Fruit fly (Drosophila melanogaster): ENCODE data around the gene Doc2.

The Doc2 gene

DNA sequence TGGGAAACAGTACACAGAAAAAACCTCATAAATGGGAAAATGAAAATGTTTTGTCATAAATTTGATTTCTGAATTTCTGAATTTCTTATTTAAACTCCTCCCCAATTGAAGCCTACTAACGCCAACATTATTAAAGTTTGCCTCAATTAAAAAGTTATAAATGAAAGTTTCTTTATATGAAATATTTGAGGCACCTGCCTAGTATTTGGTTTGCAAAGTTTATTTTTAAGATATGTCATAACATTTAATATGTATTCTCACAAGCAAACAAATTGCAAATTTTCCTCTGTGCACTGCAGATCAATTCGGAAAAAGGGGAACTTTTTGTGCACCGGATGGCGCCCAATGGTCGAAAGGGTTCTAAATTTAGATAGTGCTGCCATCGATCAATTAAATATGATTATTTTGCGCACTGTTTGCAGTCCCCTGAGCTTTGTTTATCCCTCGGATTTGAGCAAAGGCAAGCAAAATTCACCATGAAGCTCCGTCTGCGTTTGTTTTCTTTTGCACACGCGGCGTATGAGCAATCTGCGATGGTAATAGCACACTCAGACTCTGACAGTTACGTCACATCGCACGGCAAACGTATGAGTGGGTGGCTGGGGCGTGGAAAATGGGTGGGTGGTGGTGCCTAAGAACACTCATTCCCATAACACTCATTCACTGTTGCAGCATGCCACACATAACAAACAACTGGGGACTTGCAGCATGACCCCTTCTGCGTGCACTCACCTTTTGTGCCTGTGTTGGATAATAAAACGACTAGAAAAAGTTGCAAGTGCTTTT, 46.1 kb upstream of the Doc2 start (continued):
- TF ChIP-seq psq (GFP tag; optimal IDR thresholded peaks at IDR 0.05), result no peak
- no peak for TF ChIP-seq brk (GFP tag; optimal IDR thresholded peaks at IDR 0.05)
- no peak for TF ChIP-seq Dfd (GFP tag; optimal IDR thresholded peaks at IDR 0.05)

DNA sequence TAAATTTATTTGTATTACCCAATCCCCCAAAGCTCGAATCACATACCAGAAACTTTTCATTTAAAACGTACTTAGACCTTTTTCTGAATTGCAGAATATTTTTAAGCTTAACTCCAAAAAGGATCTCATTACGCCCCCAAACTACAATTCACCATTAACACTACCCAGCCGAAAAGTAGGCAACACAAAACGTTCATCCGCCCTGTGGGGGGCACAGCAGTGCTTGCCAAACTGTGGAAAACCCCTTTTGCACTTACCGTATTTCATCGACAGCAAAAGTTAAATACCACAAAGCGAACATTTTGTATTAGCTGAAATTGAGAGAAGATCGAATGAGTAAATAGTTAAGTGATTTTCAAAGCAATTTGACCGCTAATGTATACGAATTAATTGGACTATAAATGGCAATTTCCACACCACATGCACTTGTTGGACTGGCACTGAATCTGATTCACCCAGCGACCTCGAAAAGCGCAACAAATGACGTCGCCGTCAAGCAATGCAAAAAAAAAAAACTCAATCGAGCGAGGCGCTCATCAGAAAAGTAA, 45.2 kb upstream of the Doc2 start:
- TF ChIP-seq Rel (GFP tag; optimal IDR thresholded peaks at IDR 0.05) (no peak), Rel (tag; optimal IDR thresholded peaks at IDR 0.05) (peak; percentile 53), fru (GFP tag; optimal IDR thresholded peaks at IDR 0.05) (no peak), Myc (optimal IDR thresholded peaks at IDR 0.05) (peak; percentile 77)

DNA sequence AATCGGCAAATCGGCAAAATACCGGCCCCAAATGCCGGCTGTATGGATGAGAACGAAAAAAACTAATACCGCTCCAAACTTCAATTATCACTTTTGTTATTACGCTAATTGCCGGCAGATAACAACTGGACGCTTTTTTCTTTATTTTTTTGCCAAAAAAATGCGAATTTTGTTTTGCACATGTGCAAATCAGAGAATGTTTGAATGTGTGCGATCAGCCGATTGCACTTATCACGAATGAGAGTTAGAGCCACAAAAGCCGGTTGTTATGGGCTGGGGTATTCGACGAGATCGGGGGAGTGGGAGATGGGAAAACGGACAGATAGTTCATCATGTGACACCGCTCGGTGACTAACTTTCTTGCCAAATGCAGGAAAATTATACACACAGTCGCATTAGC, 44.6 kb upstream of the Doc2 start:
- TF ChIP-seq CrebA (GFP tag; optimal IDR thresholded peaks at IDR 0.05; ENCODE audit: borderline replicate concordance) (peak; percentile 16), Abd-B (GFP tag; optimal IDR thresholded peaks at IDR 0.05) (no peak)

dm6 chr3L:9062816-9063215, 43.8 kb upstream of the Doc2 start:
- no peak for TF ChIP-seq woc (GFP tag; optimal IDR thresholded peaks at IDR 0.05)
- no peak for TF ChIP-seq Abd-B (GFP tag; optimal IDR thresholded peaks at IDR 0.05)
- no peak for TF ChIP-seq rgr (GFP tag; optimal IDR thresholded peaks at IDR 0.05)
- TF ChIP-seq OdsH (GFP tag; optimal IDR thresholded peaks at IDR 0.05), result no peak
- no peak for TF ChIP-seq dmrt93B (GFP tag; optimal IDR thresholded peaks at IDR 0.05)
- TF ChIP-seq br (GFP tag; optimal IDR thresholded peaks at IDR 0.05), result no peak
- TF ChIP-seq fru (GFP tag; optimal IDR thresholded peaks at IDR 0.05), result no peak
- TF ChIP-seq psq (GFP tag; optimal IDR thresholded peaks at IDR 0.05), result no peak
- no peak for TF ChIP-seq jim (GFP tag; optimal IDR thresholded peaks at IDR 0.05)

DNA sequence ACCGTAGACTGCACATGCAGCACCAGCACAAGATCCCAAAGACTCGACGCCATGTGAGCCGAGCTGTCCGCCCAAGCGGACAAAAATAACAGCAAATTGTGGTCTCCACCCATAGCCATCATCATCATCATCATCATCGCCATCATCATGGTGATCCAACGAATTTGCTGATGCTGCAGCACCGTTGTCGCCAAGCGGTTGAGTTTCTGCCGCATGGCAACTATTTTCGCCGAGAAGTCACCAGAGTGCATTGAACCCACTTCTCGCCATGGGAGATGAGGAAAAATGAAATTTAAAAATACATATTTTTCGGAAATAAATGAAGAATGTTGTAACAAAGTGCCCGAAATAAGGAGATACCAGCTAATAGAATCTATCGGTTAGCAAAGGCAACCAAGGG, 42.4 kb upstream of the Doc2 start:
- TF ChIP-seq HLH106 (tag; optimal IDR thresholded peaks at IDR 0.05) (no peak), Hnf4 (GFP tag; optimal IDR thresholded peaks at IDR 0.05) (no peak), N (GFP tag; optimal IDR thresholded peaks at IDR 0.05) (no peak), tai (GFP tag; optimal IDR thresholded peaks at IDR 0.05) (no peak), Vsx2 (GFP tag; optimal IDR thresholded peaks at IDR 0.05; ENCODE audit: partially characterized antibody) (no peak), Sp1 (GFP tag; optimal IDR thresholded peaks at IDR 0.05) (no peak), Hr83 (GFP tag; optimal IDR thresholded peaks at IDR 0.05; ENCODE audit: poor library complexity, severe bottlenecking) (no peak), Mio (GFP tag; optimal IDR thresholded peaks at IDR 0.05) (no peak), ey (GFP tag; optimal IDR thresholded peaks at IDR 0.05) (no peak), br (GFP tag; optimal IDR thresholded peaks at IDR 0.05) (no peak), lola (GFP tag; optimal IDR thresholded peaks at IDR 0.05) (no peak), Rel (GFP tag; optimal IDR thresholded peaks at IDR 0.05) (no peak), Rel (tag; optimal IDR thresholded peaks at IDR 0.05) (no peak), sage (GFP tag; optimal IDR thresholded peaks at IDR 0.05) (no peak), jim (GFP tag; optimal IDR thresholded peaks at IDR 0.05) (no peak), CG32264 (GFP tag; optimal IDR thresholded peaks at IDR 0.05) (no peak), h (GFP tag; optimal IDR thresholded peaks at IDR 0.05) (no peak), OdsH (GFP tag; optimal IDR thresholded peaks at IDR 0.05) (no peak), Hr78 (GFP tag; optimal IDR thresholded peaks at IDR 0.05) (no peak)

dm6 chr3L:9059611-9060203, 40.7 kb upstream of the Doc2 start:
- no peak for TF ChIP-seq Hnf4 (GFP tag; optimal IDR thresholded peaks at IDR 0.05)
- TF ChIP-seq pan (optimal IDR thresholded peaks at IDR 0.05), result no peak
- TF ChIP-seq psq (GFP tag; optimal IDR thresholded peaks at IDR 0.05), result no peak
- TF ChIP-seq dsf (GFP tag; optimal IDR thresholded peaks at IDR 0.05; ENCODE audit: borderline replicate concordance), result no peak
- no peak for TF ChIP-seq Hr83 (GFP tag; optimal IDR thresholded peaks at IDR 0.05; ENCODE audit: poor library complexity, severe bottlenecking)
- no peak for TF ChIP-seq HLH106 (tag; optimal IDR thresholded peaks at IDR 0.05)
- TF ChIP-seq Mio (GFP tag; optimal IDR thresholded peaks at IDR 0.05), result no peak
- no peak for TF ChIP-seq usp (GFP tag; optimal IDR thresholded peaks at IDR 0.05)
- no peak for TF ChIP-seq dl (GFP tag; optimal IDR thresholded peaks at IDR 0.05; ENCODE audit: insufficient read depth in 1 of 2, partially characterized antibody in 2 of 2)
- no peak for TF ChIP-seq Jra (GFP tag; optimal IDR thresholded peaks at IDR 0.05)
- TF ChIP-seq Rel (GFP tag; optimal IDR thresholded peaks at IDR 0.05), result no peak
- no peak for TF ChIP-seq Rel (tag; optimal IDR thresholded peaks at IDR 0.05)
- no peak for TF ChIP-seq Sp1 (GFP tag; optimal IDR thresholded peaks at IDR 0.05)
- no peak for TF ChIP-seq jim (GFP tag; optimal IDR thresholded peaks at IDR 0.05)
- no peak for TF ChIP-seq sage (GFP tag; optimal IDR thresholded peaks at IDR 0.05)
- TF ChIP-seq woc (GFP tag; optimal IDR thresholded peaks at IDR 0.05), result no peak
- TF ChIP-seq ey (GFP tag; optimal IDR thresholded peaks at IDR 0.05), result no peak
- TF ChIP-seq CrebA (GFP tag; optimal IDR thresholded peaks at IDR 0.05; ENCODE audit: borderline replicate concordance), result no peak
